Fruit fly (Drosophila melanogaster) whole organism, embryonic: ENCODE results near the gene CG9926.

Source experiments
- Aef1 ChIP-seq: fragments of 200-800 bp; sonication (Bioruptor generic); IDR thresholded peaks from 3 replicates; pipeline ENCODE4 v1.3.6; 2022; ENCODE audit warnings: missing biosample characterization, missing genetic modification characterization
- B-H2 ChIP-seq: fragments of 200-800 bp; sonication (Bioruptor generic); optimal IDR thresholded peaks from 2 replicates; lab custom pipeline; 2018; ENCODE audit warnings: missing biosample characterization, mild to moderate bottlenecking, missing genetic modification characterization
- CG11696 ChIP-seq: fragments of 200-800 bp; sonication (Bioruptor generic); IDR thresholded peaks from 2 replicates; pipeline ENCODE4 v1.3.6; 2022; ENCODE audit warnings: missing biosample characterization, missing genetic modification characterization
- CG12104 ChIP-seq: fragments of 200-800 bp; sonication (Bioruptor generic); optimal IDR thresholded peaks from 3 replicates; lab custom pipeline; 2016; ENCODE audit warnings: missing biosample characterization, missing genetic modification characterization
- CG12659 ChIP-seq: fragments of 200-800 bp; sonication (Bioruptor generic); optimal IDR thresholded peaks from 3 replicates; lab custom pipeline; 2017; ENCODE audit warnings: mild to moderate bottlenecking, missing biosample characterization, missing genetic modification reagents, missing genetic modification characterization
- CG14441 ChIP-seq: fragments of 200-800 bp; sonication (Bioruptor generic); IDR thresholded peaks from 2 replicates; pipeline ENCODE4 v1.3.6; 2022; ENCODE audit warnings: missing biosample characterization, missing genetic modification characterization
- CG14860 ChIP-seq: fragments of 200-800 bp; sonication (Bioruptor generic); IDR thresholded peaks from 3 replicates; pipeline ENCODE4 v1.3.6; 2022; ENCODE audit warnings: missing biosample characterization, missing genetic modification characterization; ENCODE audit not compliant: partially characterized antibody
- CG15073 ChIP-seq: fragments of 200-800 bp; sonication (Bioruptor generic); optimal IDR thresholded peaks from 2 replicates; lab custom pipeline; 2016; ENCODE audit warnings: missing biosample characterization, missing genetic modification characterization
- CG17361 ChIP-seq: fragments of 200-800 bp; sonication (Bioruptor generic); IDR thresholded peaks from 3 replicates; pipeline ENCODE4 v1.3.6; 2022; ENCODE audit warnings: missing biosample characterization, missing genetic modification characterization
- CG18476 ChIP-seq: fragments of 200-800 bp; sonication (Bioruptor generic); optimal IDR thresholded peaks from 2 replicates; lab custom pipeline; 2016; ENCODE audit warnings: missing biosample characterization, mild to moderate bottlenecking, missing genetic modification characterization
- CG3726 ChIP-seq: fragments of 200-800 bp; sonication (Bioruptor generic); IDR thresholded peaks from 3 replicates; pipeline ENCODE4, ENCODE4 v1.3.6; 2022; ENCODE audit warnings: missing biosample characterization, missing genetic modification characterization
- CG7357 ChIP-seq: fragments of 200-800 bp; sonication (Bioruptor generic); IDR thresholded peaks from 3 replicates; pipeline ENCODE4 v1.3.6; 2022; ENCODE audit warnings: missing biosample characterization, missing genetic modification characterization
- CG8359 ChIP-seq: fragments of 200-800 bp; sonication (Bioruptor generic); optimal IDR thresholded peaks from 2 replicates; lab custom pipeline; 2017; ENCODE audit warnings: missing biosample characterization, mild to moderate bottlenecking, missing genetic modification characterization, borderline replicate concordance
- CG8388 ChIP-seq: fragments of 200-800 bp; sonication (Bioruptor generic); optimal IDR thresholded peaks from 2 replicates; lab custom pipeline; 2019; ENCODE audit warnings: missing biosample characterization, mild to moderate bottlenecking, missing genetic modification characterization, moderate library complexity
- Camta ChIP-seq: fragments of 200-800 bp; sonication (Bioruptor generic); optimal IDR thresholded peaks from 2 replicates; lab custom pipeline; 2016; ENCODE audit warnings: missing biosample characterization, missing genetic modification characterization
- CrebB ChIP-seq: fragments of 200-800 bp; sonication (Bioruptor generic); optimal IDR thresholded peaks from 3 replicates; lab custom pipeline; 2018; ENCODE audit warnings: missing biosample characterization, mild to moderate bottlenecking, missing genetic modification characterization
- D19B ChIP-seq: fragments of 200-800 bp; sonication (Bioruptor generic); optimal IDR thresholded peaks from 2 replicates; lab custom pipeline; 2017; ENCODE audit warnings: missing biosample characterization, mild to moderate bottlenecking, missing genetic modification characterization
- Dp ChIP-seq: fragments of 200-800 bp; sonication (Bioruptor generic); optimal IDR thresholded peaks from 2 replicates; lab custom pipeline; 2018; ENCODE audit warnings: missing biosample characterization, mild to moderate bottlenecking, missing genetic modification characterization, moderate library complexity
- Drgx ChIP-seq: fragments of 200-800 bp; sonication (Bioruptor generic); IDR thresholded peaks from 2 replicates; pipeline ENCODE4 v1.3.6; 2022; ENCODE audit warnings: missing biosample characterization, missing genetic modification characterization
- Elba2 ChIP-seq: fragments of 200-800 bp; sonication (Bioruptor generic); optimal IDR thresholded peaks from 3 replicates; lab custom pipeline; 2016; ENCODE audit warnings: missing biosample characterization, missing genetic modification characterization
- Gug ChIP-seq: fragments of 200-800 bp; sonication (Bioruptor generic); IDR thresholded peaks from 4 replicates; pipeline ENCODE4 v1.3.6; 2022; ENCODE audit warnings: missing biosample characterization, missing genetic modification characterization
- HLH3B ChIP-seq: fragments of 200-800 bp; sonication (Bioruptor generic); IDR thresholded peaks from 2 replicates; pipeline ENCODE4 v1.3.6; 2022; ENCODE audit warnings: missing biosample characterization, missing genetic modification characterization
- HmgZ ChIP-seq: fragments of 200-800 bp; sonication (Bioruptor generic); optimal IDR thresholded peaks from 2 replicates; lab custom pipeline; 2018; ENCODE audit warnings: missing biosample characterization, mild to moderate bottlenecking, missing genetic modification characterization
- Kr ChIP-seq: fragments of 200-800 bp; sonication (Bioruptor generic); optimal IDR thresholded peaks from 2 replicates; lab custom pipeline; 2017; ENCODE audit warnings: missing biosample characterization, mild to moderate bottlenecking, missing genetic modification characterization
- Mes4 ChIP-seq: fragments of 200-800 bp; sonication (Bioruptor generic); optimal IDR thresholded peaks from 2 replicates; lab custom pipeline; 2016; ENCODE audit warnings: missing biosample characterization, missing genetic modification characterization
- Neu2 ChIP-seq: fragments of 200-800 bp; sonication (Bioruptor generic); optimal IDR thresholded peaks from 3 replicates; lab custom pipeline; 2016; ENCODE audit warnings: missing biosample characterization, missing genetic modification characterization, borderline replicate concordance
- NfI ChIP-seq: fragments of 200-800 bp; sonication (Bioruptor generic); optimal IDR thresholded peaks from 3 replicates; lab custom pipeline; 2018; ENCODE audit warnings: missing biosample characterization, mild to moderate bottlenecking, missing genetic modification characterization, moderate library complexity
- Oli ChIP-seq: fragments of 200-800 bp; sonication (Bioruptor generic); optimal IDR thresholded peaks from 2 replicates; lab custom pipeline; 2018; ENCODE audit warnings: missing biosample characterization, mild to moderate bottlenecking, missing genetic modification characterization, moderate library complexity
- Pdp1 ChIP-seq, 2 experiments: fragments of 200-800 bp; sonication (Bioruptor generic); optimal IDR thresholded peaks; 3 replicates each; lab custom pipeline; 2016; ENCODE audit warnings: missing biosample characterization in 2 of 2, missing genetic modification characterization in 2 of 2, mild to moderate bottlenecking in 1 of 2, moderate library complexity in 1 of 2
- Six4 ChIP-seq: fragments of 200-800 bp; sonication (Bioruptor generic); optimal IDR thresholded peaks from 2 replicates; lab custom pipeline; 2016; ENCODE audit warnings: missing biosample characterization, missing genetic modification characterization
- Xbp1 ChIP-seq: fragments of 200-800 bp; sonication (Bioruptor generic); optimal IDR thresholded peaks from 3 replicates; lab custom pipeline; 2016; ENCODE audit warnings: missing biosample characterization, mild to moderate bottlenecking, missing genetic modification characterization
- Xrp1 ChIP-seq: fragments of 200-800 bp; sonication (Bioruptor generic); IDR thresholded peaks from 2 replicates; pipeline ENCODE4 v1.3.6; 2022; ENCODE audit warnings: missing biosample characterization, missing genetic modification characterization
- ara ChIP-seq: fragments of 200-800 bp; sonication (Bioruptor generic); IDR thresholded peaks from 2 replicates; pipeline ENCODE4 v1.3.6; 2022; ENCODE audit warnings: missing biosample characterization, missing genetic modification characterization
- az2 ChIP-seq: fragments of 200-800 bp; sonication (Bioruptor generic); optimal IDR thresholded peaks from 3 replicates; lab custom pipeline; 2016; ENCODE audit warnings: missing biosample characterization, missing genetic modification characterization
- bbx ChIP-seq: fragments of 200-800 bp; sonication (Bioruptor generic); IDR thresholded peaks from 2 replicates; pipeline ENCODE4 v1.3.6; 2022; ENCODE audit warnings: missing biosample characterization, missing genetic modification characterization; ENCODE audit not compliant: partially characterized antibody
- br ChIP-seq: fragments of >200 bp; optimal IDR thresholded peaks from 2 replicates; lab custom pipeline; 2017
- cg ChIP-seq: fragments of 200-800 bp; sonication (Bioruptor generic); optimal IDR thresholded peaks from 3 replicates; lab custom pipeline; 2019; ENCODE audit warnings: missing biosample characterization, mild to moderate bottlenecking, missing genetic modification characterization, moderate library complexity
- crc ChIP-seq: fragments of 200-800 bp; sonication (Bioruptor generic); optimal IDR thresholded peaks from 2 replicates; lab custom pipeline; 2016; ENCODE audit warnings: missing biosample characterization, missing genetic modification characterization
- cwo ChIP-seq: fragments of 200-800 bp; sonication (Bioruptor generic); optimal IDR thresholded peaks from 3 replicates; lab custom pipeline; 2017; ENCODE audit warnings: missing biosample characterization, missing genetic modification characterization, mild to moderate bottlenecking, moderate library complexity, missing genetic modification reagents
- dm ChIP-seq: fragments of 200-800 bp; sonication (Bioruptor generic); optimal IDR thresholded peaks from 3 replicates; lab custom pipeline; 2016; ENCODE audit warnings: missing biosample characterization, missing genetic modification characterization
- emc ChIP-seq: fragments of 200-800 bp; sonication (Bioruptor generic); optimal IDR thresholded peaks from 2 replicates; lab custom pipeline; 2016; ENCODE audit warnings: missing biosample characterization, missing genetic modification characterization
- eyg ChIP-seq: fragments of 200-800 bp; sonication (Bioruptor generic); optimal IDR thresholded peaks from 3 replicates; lab custom pipeline; 2016; ENCODE audit warnings: missing biosample characterization, missing genetic modification characterization
- gcm2 ChIP-seq: fragments of 200-800 bp; sonication (Bioruptor generic); optimal IDR thresholded peaks from 2 replicates; lab custom pipeline; 2016; ENCODE audit warnings: missing biosample characterization, missing genetic modification characterization
- grn ChIP-seq: fragments of 200-800 bp; sonication (Bioruptor generic); optimal IDR thresholded peaks from 3 replicates; lab custom pipeline; 2017; ENCODE audit warnings: missing biosample characterization, missing genetic modification characterization
- kay ChIP-seq: fragments of 200-800 bp; sonication (Bioruptor generic); optimal IDR thresholded peaks from 2 replicates; lab custom pipeline; 2016; ENCODE audit warnings: missing biosample characterization, missing genetic modification characterization
- mirr ChIP-seq: fragments of 200-800 bp; sonication (Bioruptor generic); optimal IDR thresholded peaks from 3 replicates; lab custom pipeline; 2018; ENCODE audit warnings: missing biosample characterization, mild to moderate bottlenecking, missing genetic modification characterization
- pnt ChIP-seq: fragments of 200-800 bp; sonication (Bioruptor generic); optimal IDR thresholded peaks from 3 replicates; lab custom pipeline; 2016; ENCODE audit warnings: missing biosample characterization, missing genetic modification characterization
- pros ChIP-seq: fragments of 200-800 bp; sonication (Bioruptor generic); optimal IDR thresholded peaks from 3 replicates; lab custom pipeline; 2019; ENCODE audit warnings: missing biosample characterization, mild to moderate bottlenecking, missing genetic modification characterization, moderate library complexity
- sr ChIP-seq: fragments of 200-800 bp; sonication (Bioruptor generic); IDR thresholded peaks from 3 replicates; pipeline ENCODE4 v1.3.6; 2022; ENCODE audit warnings: missing biosample characterization, missing genetic modification characterization
- ssp ChIP-seq: fragments of 200-800 bp; sonication (Bioruptor generic); IDR thresholded peaks from 2 replicates; pipeline ENCODE4 v1.3.6; 2022; ENCODE audit warnings: missing biosample characterization, missing genetic modification characterization
- tap ChIP-seq: fragments of 200-800 bp; optimal IDR thresholded peaks from 3 replicates; lab custom pipeline; 2019; ENCODE audit warnings: missing biosample characterization, mild to moderate bottlenecking, missing genetic modification characterization, moderate library complexity
- tup ChIP-seq: fragments of 200-800 bp; sonication (Bioruptor generic); optimal IDR thresholded peaks from 2 replicates; lab custom pipeline; 2016; ENCODE audit warnings: missing biosample characterization, mild to moderate bottlenecking, missing genetic modification characterization, moderate library complexity

The CG9926 gene

DNA sequence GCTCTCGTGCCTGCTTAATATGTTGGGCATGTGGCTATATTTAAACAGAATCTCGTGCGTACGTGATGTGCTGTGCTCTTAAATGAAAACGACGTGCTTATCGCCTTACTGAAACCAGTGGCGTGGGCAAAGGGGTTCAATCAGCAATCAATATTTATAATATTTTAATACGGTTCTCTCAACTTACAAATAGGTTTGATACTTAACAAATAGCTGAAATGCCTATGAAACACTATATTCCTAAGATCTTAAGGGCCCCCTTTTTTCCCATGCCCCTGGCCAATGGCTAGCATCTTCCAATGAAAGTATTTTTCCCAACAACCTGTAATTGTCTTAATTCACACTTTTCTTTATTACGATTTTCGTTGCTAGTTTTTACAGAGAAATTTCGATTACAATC lies 35.3 kb downstream of the CG9926 start (continued):
- no peak for TF ChIP-seq dm (GFP tag; lab: Kevin White, UChicago)
- no peak for TF ChIP-seq CG14860 (GFP tag; lab: Robert Waterston, UW)
- TF ChIP-seq cwo (GFP tag; lab: Kevin White, UChicago), result peak; percentile 13
- peak; percentile 38 for TF ChIP-seq CG12104 (GFP tag; lab: Kevin White, UChicago)
- TF ChIP-seq CG14441 (GFP tag; lab: Robert Waterston, UW), result peak; percentile 64; the same call in 1 of the 2 replicates
- peak; percentile 47 for TF ChIP-seq tap (tag; lab: Kevin White, UChicago)
- peak; percentile 58 for TF ChIP-seq CG11696 (GFP tag; lab: Robert Waterston, UW)
- peak; percentile 23 for TF ChIP-seq CG8359
- peak; percentile 44 for TF ChIP-seq NfI (GFP tag; lab: Kevin White, UChicago)
- peak; percentile 0 for TF ChIP-seq Mes4 (GFP tag; lab: Kevin White, UChicago)
- peak; percentile 39 for TF ChIP-seq Camta (GFP tag; lab: Kevin White, UChicago)
- TF ChIP-seq CG12659 (GFP tag; lab: Kevin White, UChicago), result peak; percentile 51
- no peak for TF ChIP-seq Neu2 (GFP tag; lab: Kevin White, UChicago)
- peak; percentile 11 for TF ChIP-seq HmgZ (tag; lab: Kevin White, UChicago)
- peak; percentile 73 for TF ChIP-seq az2 (GFP tag; lab: Kevin White, UChicago)
- peak; percentile 78 for TF ChIP-seq CG3726
- TF ChIP-seq pnt (GFP tag; lab: Kevin White, UChicago), result peak; percentile 42
- no peak for TF ChIP-seq B-H2 (GFP tag; lab: Kevin White, UChicago)
- no peak for TF ChIP-seq sr
- TF ChIP-seq tup (GFP tag; lab: Kevin White, UChicago), result no peak
- no peak for TF ChIP-seq kay (GFP tag; lab: Kevin White, UChicago)
- TF ChIP-seq ara (GFP tag; lab: Robert Waterston, UW), result peak; percentile 89
- TF ChIP-seq mirr (GFP tag; lab: Kevin White, UChicago), result no peak
- TF ChIP-seq ssp (GFP tag; lab: Robert Waterston, UW), result peak; percentile 61
- no peak for TF ChIP-seq Drgx (GFP tag; lab: Robert Waterston, UW)
- peak; percentile 73 for TF ChIP-seq Gug (GFP tag; lab: Robert Waterston, UW)
- peak; percentile 83 for TF ChIP-seq Xrp1 (GFP tag; lab: Robert Waterston, UW)
- no peak for TF ChIP-seq br (lab: Kevin White, UChicago)
- peak; percentile 13 for TF ChIP-seq CrebB (tag; lab: Kevin White, UChicago)
- TF ChIP-seq Oli (tag; lab: Kevin White, UChicago), result peak; percentile 70
- TF ChIP-seq Aef1 (GFP tag; lab: Robert Waterston, UW), result peak; percentile 52; the same call in 1 of the 3 replicates
- TF ChIP-seq CG17361, result peak; percentile 73
- no peak for TF ChIP-seq eyg (GFP tag; lab: Kevin White, UChicago)
- no peak for TF ChIP-seq crc (GFP tag; lab: Kevin White, UChicago)
- no peak for TF ChIP-seq bbx (GFP tag; lab: Robert Waterston, UW)
- no peak for TF ChIP-seq Kr (GFP tag; lab: Kevin White, UChicago)
- no peak for TF ChIP-seq cg (GFP tag; lab: Kevin White, UChicago)
- peak; percentile 75 for TF ChIP-seq HLH3B (GFP tag; lab: Robert Waterston, UW)
- TF ChIP-seq Pdp1 (GFP tag; optimal IDR thresholded peaks at IDR 0.05; lab: Kevin White, UChicago), result peak; percentile 52 to 62
- TF ChIP-seq grn (GFP tag; lab: Kevin White, UChicago), result no peak
- TF ChIP-seq CG8388 (GFP tag; lab: Kevin White, UChicago), result peak; percentile 73
- peak; percentile 77 for TF ChIP-seq Xbp1 (GFP tag; lab: Kevin White, UChicago)
- TF ChIP-seq gcm2, result no peak
- TF ChIP-seq pros (GFP tag; lab: Kevin White, UChicago), result no peak
- TF ChIP-seq D19B (GFP tag; lab: Kevin White, UChicago), result no peak
- TF ChIP-seq CG7357 (GFP tag; lab: Robert Waterston, UW), result peak; percentile 47; the same call in 1 of the 3 replicates
- no peak for TF ChIP-seq CG15073 (GFP tag; lab: Kevin White, UChicago)
- TF ChIP-seq CG18476 (GFP tag; lab: Kevin White, UChicago), result peak; percentile 15
- TF ChIP-seq Six4 (GFP tag; lab: Kevin White, UChicago), result peak; percentile 36
- TF ChIP-seq Dp (GFP tag; lab: Kevin White, UChicago), result no peak
- no peak for TF ChIP-seq emc (GFP tag; lab: Kevin White, UChicago)
- peak; percentile 56 for TF ChIP-seq Elba2 (GFP tag; lab: Kevin White, UChicago)
